Fruit fly (Drosophila melanogaster) whole organism, embryonic: Measurements from ENCODE around the gene CG31922.

Experiments used
- CG12219 ChIP-seq: fragments of 200-800 bp; sonication (Bioruptor generic); optimal IDR thresholded peaks from 3 replicates; lab custom pipeline; 2018; ENCODE audit warnings: missing biosample characterization, mild to moderate bottlenecking, missing genetic modification characterization
- CG12942 ChIP-seq: fragments of 200-800 bp; sonication (Bioruptor generic); optimal IDR thresholded peaks from 3 replicates; lab custom pipeline; 2016; ENCODE audit warnings: missing biosample characterization, missing genetic modification characterization
- CG13894 ChIP-seq: fragments of 200-800 bp; sonication (Bioruptor generic); optimal IDR thresholded peaks from 3 replicates; lab custom pipeline; 2018; ENCODE audit warnings: missing biosample characterization, mild to moderate bottlenecking, missing genetic modification characterization, moderate library complexity
- CG15011 ChIP-seq: fragments of 200-800 bp; sonication (Bioruptor generic); optimal IDR thresholded peaks from 3 replicates; lab custom pipeline; 2018; ENCODE audit warnings: missing biosample characterization, mild to moderate bottlenecking, missing genetic modification characterization
- CG1529 ChIP-seq: fragments of 200-800 bp; sonication (Bioruptor generic); optimal IDR thresholded peaks from 3 replicates; lab custom pipeline; 2018; ENCODE audit warnings: missing biosample characterization, missing genetic modification characterization
- CG1602 ChIP-seq: fragments of 200-800 bp; sonication (Bioruptor generic); optimal IDR thresholded peaks from 3 replicates; lab custom pipeline; 2016; ENCODE audit warnings: missing biosample characterization, missing genetic modification characterization
- CG16779 ChIP-seq: fragments of 200-800 bp; sonication (Bioruptor generic); IDR thresholded peaks from 2 replicates; pipeline ENCODE4 v1.3.6; 2022; ENCODE audit warnings: missing biosample characterization, missing genetic modification characterization
- CG17359 ChIP-seq: fragments of 200-800 bp; sonication (Bioruptor generic); optimal IDR thresholded peaks from 3 replicates; lab custom pipeline; 2018; ENCODE audit warnings: missing biosample characterization, mild to moderate bottlenecking, missing genetic modification characterization, moderate library complexity
- CG17912 ChIP-seq: fragments of 200-800 bp; sonication (Bioruptor generic); optimal IDR thresholded peaks from 2 replicates; lab custom pipeline; 2018; ENCODE audit warnings: missing biosample characterization, mild to moderate bottlenecking, missing genetic modification characterization
- CG18764 ChIP-seq: fragments of 200-800 bp; sonication (Bioruptor generic); optimal IDR thresholded peaks from 3 replicates; lab custom pipeline; 2016; ENCODE audit warnings: missing biosample characterization, missing genetic modification characterization
- CG2116 ChIP-seq: fragments of 200-800 bp; sonication (Bioruptor generic); optimal IDR thresholded peaks from 3 replicates; lab custom pipeline; 2018; ENCODE audit warnings: missing biosample characterization, mild to moderate bottlenecking, missing genetic modification characterization
- CG2202 ChIP-seq: fragments of 200-800 bp; sonication (Bioruptor generic); optimal IDR thresholded peaks from 2 replicates; lab custom pipeline; 2018; ENCODE audit warnings: missing biosample characterization, mild to moderate bottlenecking, missing genetic modification characterization
- CG2712 ChIP-seq: fragments of 200-800 bp; optimal IDR thresholded peaks from 3 replicates; lab custom pipeline; 2019; ENCODE audit warnings: missing biosample characterization, mild to moderate bottlenecking, missing genetic modification characterization, moderate library complexity
- CG2875 ChIP-seq: fragments of 200-800 bp; sonication (Bioruptor generic); optimal IDR thresholded peaks from 2 replicates; lab custom pipeline; 2017; ENCODE audit warnings: missing biosample characterization, mild to moderate bottlenecking, missing genetic modification characterization, missing genetic modification reagents
- CG33557 ChIP-seq: fragments of 200-800 bp; sonication (Bioruptor generic); optimal IDR thresholded peaks from 2 replicates; lab custom pipeline; 2019; ENCODE audit warnings: missing biosample characterization, mild to moderate bottlenecking, missing genetic modification characterization, moderate library complexity
- CG4730 ChIP-seq: fragments of 200-800 bp; sonication (Bioruptor generic); IDR thresholded peaks from 2 replicates; pipeline ENCODE4 v1.3.6; 2022; ENCODE audit warnings: missing biosample characterization, missing genetic modification characterization
- CG5245 ChIP-seq: fragments of 200-800 bp; sonication (Bioruptor generic); optimal IDR thresholded peaks from 3 replicates; lab custom pipeline; 2016; ENCODE audit warnings: missing biosample characterization, missing genetic modification characterization
- CG6813 ChIP-seq: fragments of 200-800 bp; sonication (Bioruptor generic); optimal IDR thresholded peaks from 2 replicates; lab custom pipeline; 2017; ENCODE audit warnings: missing biosample characterization, missing genetic modification characterization, mild to moderate bottlenecking, moderate library complexity, missing genetic modification reagents
- CG7271 ChIP-seq: fragments of 200-800 bp; sonication (Bioruptor generic); optimal IDR thresholded peaks from 2 replicates; lab custom pipeline; 2018; ENCODE audit warnings: missing biosample characterization, mild to moderate bottlenecking, missing genetic modification characterization, moderate library complexity
- CG8290 ChIP-seq, 3 experiments: fragments of 200-800 bp; sonication (Bioruptor generic); optimal IDR thresholded peaks; 2 replicates each; lab custom pipeline; 2016 to 2019; ENCODE audit warnings: missing biosample characterization in 3 of 3, missing genetic modification characterization in 3 of 3, mild to moderate bottlenecking in 2 of 3, moderate library complexity in 1 of 3
- CG8388 ChIP-seq: fragments of 200-800 bp; sonication (Bioruptor generic); optimal IDR thresholded peaks from 2 replicates; lab custom pipeline; 2019; ENCODE audit warnings: missing biosample characterization, mild to moderate bottlenecking, missing genetic modification characterization, moderate library complexity
- CG8765 ChIP-seq: fragments of 200-800 bp; sonication (Bioruptor generic); IDR thresholded peaks from 2 replicates; pipeline ENCODE4 v1.3.6; 2022; ENCODE audit warnings: missing biosample characterization, missing genetic modification characterization
- CG9609 ChIP-seq: fragments of 200-800 bp; sonication (Bioruptor generic); optimal IDR thresholded peaks from 3 replicates; lab custom pipeline; 2016; ENCODE audit warnings: missing biosample characterization, missing genetic modification characterization
- Camta ChIP-seq: fragments of 200-800 bp; sonication (Bioruptor generic); optimal IDR thresholded peaks from 2 replicates; lab custom pipeline; 2016; ENCODE audit warnings: missing biosample characterization, missing genetic modification characterization
- D ChIP-seq, 2 experiments: fragments of 200-800 bp in 1 of 2; fragments of >200 bp in 1 of 2; sonication (Bioruptor generic) in 1 of 2; optimal IDR thresholded peaks; 2 replicates in 1 of 2; 3 replicates in 1 of 2; lab custom pipeline; 2017; ENCODE audit warnings: mild to moderate bottlenecking in 1 of 2, missing biosample characterization in 1 of 2, missing genetic modification characterization in 1 of 2, missing genetic modification reagents in 1 of 2
- D19A ChIP-seq: fragments of 200-800 bp; optimal IDR thresholded peaks from 3 replicates; lab custom pipeline; 2019; ENCODE audit warnings: missing biosample characterization, mild to moderate bottlenecking, missing genetic modification characterization, moderate library complexity
- Dek ChIP-seq: fragments of 200-800 bp; sonication (Bioruptor generic); optimal IDR thresholded peaks from 3 replicates; lab custom pipeline; 2019; ENCODE audit warnings: missing biosample characterization, mild to moderate bottlenecking, missing genetic modification characterization, moderate library complexity
- Jarid2 ChIP-seq: fragments of 200-800 bp; sonication (Bioruptor generic); optimal IDR thresholded peaks from 3 replicates; lab custom pipeline; 2017; ENCODE audit warnings: mild to moderate bottlenecking, missing biosample characterization, missing genetic modification reagents, missing genetic modification characterization
- Myb ChIP-seq: fragments of 200-800 bp; sonication (Bioruptor generic); optimal IDR thresholded peaks from 2 replicates; lab custom pipeline; 2016; ENCODE audit warnings: missing biosample characterization, missing genetic modification characterization
- Sin3A ChIP-seq: fragments of >200 bp; optimal IDR thresholded peaks from 2 replicates; lab custom pipeline; 2018
- Six4 ChIP-seq: fragments of 200-800 bp; sonication (Bioruptor generic); optimal IDR thresholded peaks from 2 replicates; lab custom pipeline; 2016; ENCODE audit warnings: missing biosample characterization, missing genetic modification characterization
- Sox100B ChIP-seq: fragments of 200-800 bp; sonication (Bioruptor generic); optimal IDR thresholded peaks from 3 replicates; lab custom pipeline; 2018; ENCODE audit warnings: missing biosample characterization, mild to moderate bottlenecking, missing genetic modification characterization
- Sox102F ChIP-seq: fragments of 200-800 bp; sonication (Bioruptor generic); optimal IDR thresholded peaks from 2 replicates; lab custom pipeline; 2018; ENCODE audit warnings: missing biosample characterization, mild to moderate bottlenecking, missing genetic modification characterization, moderate library complexity
- Usf ChIP-seq: fragments of 200-800 bp; sonication (Bioruptor generic); optimal IDR thresholded peaks from 2 replicates; lab custom pipeline; 2017; ENCODE audit warnings: missing genotype, missing biosample characterization, missing genetic modification characterization
- Vsx1 ChIP-seq: fragments of 200-800 bp; sonication (Bioruptor generic); optimal IDR thresholded peaks from 2 replicates; lab custom pipeline; 2017; ENCODE audit warnings: missing biosample characterization, mild to moderate bottlenecking, missing genetic modification characterization, missing genetic modification reagents
- Xrp1 ChIP-seq: fragments of 200-800 bp; sonication (Bioruptor generic); IDR thresholded peaks from 2 replicates; pipeline ENCODE4 v1.3.6; 2022; ENCODE audit warnings: missing biosample characterization, missing genetic modification characterization
- abd-A ChIP-seq: fragments of 200-800 bp; sonication (Bioruptor generic); optimal IDR thresholded peaks from 3 replicates; lab custom pipeline; 2019; ENCODE audit warnings: missing biosample characterization, mild to moderate bottlenecking, missing genetic modification characterization, moderate library complexity
- az2 ChIP-seq: fragments of 200-800 bp; sonication (Bioruptor generic); optimal IDR thresholded peaks from 3 replicates; lab custom pipeline; 2016; ENCODE audit warnings: missing biosample characterization, missing genetic modification characterization
- cwo ChIP-seq: fragments of 200-800 bp; sonication (Bioruptor generic); optimal IDR thresholded peaks from 3 replicates; lab custom pipeline; 2017; ENCODE audit warnings: missing biosample characterization, missing genetic modification characterization, mild to moderate bottlenecking, moderate library complexity, missing genetic modification reagents
- dmrt99B ChIP-seq: fragments of 200-800 bp; sonication (Bioruptor generic); optimal IDR thresholded peaks from 2 replicates; lab custom pipeline; 2018; ENCODE audit warnings: missing biosample characterization, mild to moderate bottlenecking, missing genetic modification characterization, moderate library complexity
- gem ChIP-seq: fragments of 200-800 bp; sonication (Bioruptor generic); optimal IDR thresholded peaks from 2 replicates; lab custom pipeline; 2019; ENCODE audit warnings: missing biosample characterization, mild to moderate bottlenecking, missing genetic modification characterization, moderate library complexity
- lab ChIP-seq: fragments of 200-800 bp; sonication (Bioruptor generic); optimal IDR thresholded peaks from 3 replicates; lab custom pipeline; 2017; ENCODE audit warnings: missing biosample characterization, missing genetic modification characterization, mild to moderate bottlenecking, moderate library complexity, missing genetic modification reagents
- nau ChIP-seq: fragments of 200-800 bp; sonication (Bioruptor generic); optimal IDR thresholded peaks from 3 replicates; lab custom pipeline; 2017; ENCODE audit warnings: missing biosample characterization, mild to moderate bottlenecking, missing genetic modification characterization, missing genetic modification reagents
- org-1 ChIP-seq: fragments of 200-800 bp; sonication (Bioruptor generic); optimal IDR thresholded peaks from 2 replicates; lab custom pipeline; 2017; ENCODE audit warnings: missing biosample characterization, missing genetic modification characterization
- salm ChIP-seq: fragments of 200-800 bp; sonication (Bioruptor generic); optimal IDR thresholded peaks from 2 replicates; lab custom pipeline; 2018; ENCODE audit warnings: missing biosample characterization, mild to moderate bottlenecking, missing genetic modification characterization
- sug ChIP-seq: fragments of 200-800 bp; optimal IDR thresholded peaks from 2 replicates; lab custom pipeline; 2019; ENCODE audit warnings: missing biosample characterization, mild to moderate bottlenecking, missing genetic modification characterization, moderate library complexity
- trem ChIP-seq: fragments of 200-800 bp; optimal IDR thresholded peaks from 3 replicates; lab custom pipeline; 2019; ENCODE audit warnings: missing biosample characterization, mild to moderate bottlenecking, missing genetic modification characterization, moderate library complexity
- unpg ChIP-seq: fragments of 200-800 bp; sonication (Bioruptor generic); optimal IDR thresholded peaks from 3 replicates; lab custom pipeline; 2018; ENCODE audit warnings: missing biosample characterization, mild to moderate bottlenecking, missing genetic modification characterization, moderate library complexity

Gene CG31922

DNA sequence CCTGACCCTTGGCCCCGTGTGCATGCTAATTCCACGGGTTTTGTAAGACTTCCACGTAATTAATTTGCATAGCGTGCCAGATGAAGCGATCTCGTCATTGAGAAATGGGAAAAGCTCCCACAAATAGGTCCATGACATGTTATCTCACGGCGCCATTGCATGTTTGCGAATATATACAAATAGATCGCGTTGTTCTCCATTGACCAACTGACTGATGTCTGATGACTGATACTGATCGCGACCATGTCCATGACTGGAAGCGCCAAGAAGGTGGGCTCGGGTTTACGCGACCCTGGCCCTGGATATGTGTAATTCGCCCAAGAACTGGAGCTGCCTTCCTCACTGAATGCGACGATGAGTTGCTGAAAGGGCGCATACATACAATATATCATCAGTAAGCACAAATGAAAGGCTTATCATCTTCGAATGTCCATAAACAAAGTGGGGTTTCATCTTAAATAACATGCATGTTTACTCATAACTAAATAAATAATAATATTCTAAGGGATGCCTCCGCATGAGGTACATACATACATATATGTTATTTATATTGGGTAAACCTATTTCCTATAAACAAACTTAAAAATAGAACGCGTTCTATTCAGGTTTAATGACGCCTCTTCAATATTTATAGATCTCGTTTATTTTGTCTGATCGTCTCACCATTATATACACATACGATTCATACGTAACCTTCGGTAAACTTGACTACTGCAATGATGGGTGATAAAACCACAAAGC lies 46.7 kb upstream of the CG31922 start (continued):
- TF ChIP-seq CG15011 (GFP tag; lab: Kevin White, UChicago), result no peak
- peak; percentile 4 for TF ChIP-seq Jarid2
- peak; percentile 70 for TF ChIP-seq Sox102F (GFP tag; lab: Kevin White, UChicago)
- TF ChIP-seq az2 (GFP tag; lab: Kevin White, UChicago), result no peak
- peak; percentile 34 for TF ChIP-seq CG13894 (tag; lab: Kevin White, UChicago)
- peak; percentile 50 for TF ChIP-seq nau (GFP tag; lab: Kevin White, UChicago)
- TF ChIP-seq gem (tag; lab: Kevin White, UChicago), result peak; percentile 72
- no peak for TF ChIP-seq CG4730
- peak; percentile 64 for TF ChIP-seq CG1529 (GFP tag; lab: Kevin White, UChicago)
- peak; percentile 43 for TF ChIP-seq trem
- peak; percentile 44 for TF ChIP-seq CG1602
- no peak for TF ChIP-seq Myb (GFP tag; lab: Kevin White, UChicago)
- TF ChIP-seq CG8765 (GFP tag; lab: Robert Waterston, UW), result no peak
- peak; percentile 55 for TF ChIP-seq org-1 (GFP tag; lab: Kevin White, UChicago)
- peak; percentile 76 for TF ChIP-seq CG2202
- peak; percentile 44 for TF ChIP-seq dmrt99B (tag; lab: Kevin White, UChicago)
- TF ChIP-seq Six4 (GFP tag; lab: Kevin White, UChicago), result no peak
- TF ChIP-seq CG2116 (GFP tag; lab: Kevin White, UChicago), result peak; percentile 17
- no peak for TF ChIP-seq CG16779 (GFP tag; lab: Robert Waterston, UW)
- no peak for TF ChIP-seq CG8290 (GFP tag; optimal IDR thresholded peaks at IDR 0.05; lab: Kevin White, UChicago)
- TF ChIP-seq CG8290 (tag; optimal IDR thresholded peaks at IDR 0.05; lab: Kevin White, UChicago), result peak in 1 of 2 experiments; percentile 53
- peak; percentile 29 for TF ChIP-seq cwo (GFP tag; lab: Kevin White, UChicago)
- TF ChIP-seq CG2712 (tag; lab: Kevin White, UChicago), result peak; percentile 56
- peak; percentile 21 for TF ChIP-seq CG5245
- TF ChIP-seq Vsx1 (GFP tag; lab: Kevin White, UChicago), result peak; percentile 45
- no peak for TF ChIP-seq Sin3A (lab: Kevin White, UChicago)
- peak; percentile 57 for TF ChIP-seq Sox100B
- TF ChIP-seq CG33557 (GFP tag; lab: Kevin White, UChicago), result peak; percentile 83
- TF ChIP-seq CG7271, result peak; percentile 59
- peak; percentile 63 for TF ChIP-seq lab (GFP tag; lab: Kevin White, UChicago)
- TF ChIP-seq Dek (tag; lab: Kevin White, UChicago), result no peak
- TF ChIP-seq CG9609, result no peak
- peak; percentile 55 for TF ChIP-seq unpg (GFP tag; lab: Kevin White, UChicago)
- peak; percentile 61 for TF ChIP-seq D19A
- TF ChIP-seq CG8388 (GFP tag; lab: Kevin White, UChicago), result peak; percentile 43
- peak; percentile 81 for TF ChIP-seq CG2875 (GFP tag; lab: Kevin White, UChicago)
- no peak for TF ChIP-seq Usf (GFP tag; lab: Kevin White, UChicago)
- peak; percentile 5 for TF ChIP-seq CG12219 (GFP tag; lab: Kevin White, UChicago)
- peak; percentile 81 for TF ChIP-seq Xrp1 (GFP tag; lab: Robert Waterston, UW)
- no peak for TF ChIP-seq CG17912 (GFP tag; lab: Kevin White, UChicago)
- TF ChIP-seq Camta (GFP tag; lab: Kevin White, UChicago), result no peak
- no peak for TF ChIP-seq D (optimal IDR thresholded peaks at IDR 0.05; lab: Kevin White, UChicago)
- peak; percentile 67 for TF ChIP-seq D (GFP tag; optimal IDR thresholded peaks at IDR 0.05; lab: Kevin White, UChicago)
- TF ChIP-seq salm (tag; lab: Kevin White, UChicago), result peak; percentile 50
- peak; percentile 45 for TF ChIP-seq CG18764 (GFP tag; lab: Kevin White, UChicago)
- TF ChIP-seq CG6813 (GFP tag; lab: Kevin White, UChicago), result peak; percentile 74
- no peak for TF ChIP-seq sug (tag; lab: Kevin White, UChicago)
- TF ChIP-seq CG17359 (tag; lab: Kevin White, UChicago), result peak; percentile 74
- TF ChIP-seq CG12942, result peak; percentile 1
- peak; percentile 22 for TF ChIP-seq abd-A
